Worm (Caenorhabditis elegans) whole organism, young adult: Measurements from ENCODE around the gene C05D9.3.

Source experiments
- F37B4.10 ChIP-seq: fragments of 200-800 bp; sonication (Bioruptor generic); IDR thresholded peaks from 2 replicates; pipeline ENCODE4 v1.3.6; 2022; ENCODE audit warnings: missing genetic modification characterization, missing compliant biosample characterization
- K11D2.4 ChIP-seq: fragments of 200-800 bp; sonication (Bioruptor generic); IDR thresholded peaks from 2 replicates; pipeline ENCODE4 v1.3.6; 2022; ENCODE audit warnings: missing genetic modification reagents, missing genetic modification characterization, missing compliant biosample characterization
- Y53G8AR.9 ChIP-seq: fragments of 200-800 bp; sonication (Bioruptor generic); conservative IDR thresholded peaks from 2 replicates; pipeline ENCODE4 v1.3.6; 2022; ENCODE audit warnings: missing genetic modification reagents, missing genetic modification characterization, missing compliant biosample characterization
- Y56A3A.18 ChIP-seq: fragments of 200-800 bp; sonication (Bioruptor generic); IDR thresholded peaks from 2 replicates; pipeline ENCODE4 v1.3.6; 2022; ENCODE audit warnings: missing genetic modification reagents, missing genetic modification characterization, missing compliant biosample characterization
- ama-1 ChIP-seq, 3 experiments: fragments of 150-350 bp in 1 of 3; sonication (generic microtip) in 2 of 3; optimal IDR thresholded peaks; 2 replicates each; lab custom pipeline; 2014 to 2018; ENCODE audit warnings: missing biosample characterization in 2 of 3, missing genetic modification characterization in 2 of 3, missing genetic modification reagents in 2 of 3
- lsl-1 ChIP-seq: fragments of 200-800 bp; sonication (Bioruptor generic); optimal IDR thresholded peaks from 2 replicates; lab custom pipeline; 2018; ENCODE audit warnings: mild to moderate bottlenecking, missing genetic modification characterization, moderate library complexity, missing compliant biosample characterization
- mel-28 ChIP-seq: sonication (generic microtip); optimal IDR thresholded peaks from 2 replicates; lab custom pipeline; 2016; ENCODE audit warnings: borderline replicate concordance, mild to moderate bottlenecking, missing genetic modification characterization, missing compliant biosample characterization
- nfyb-1 ChIP-seq: fragments of 200-800 bp; sonication (Bioruptor generic); IDR thresholded peaks from 2 replicates; pipeline ENCODE4 v1.3.6; 2022; ENCODE audit warnings: missing genetic modification reagents, missing genetic modification characterization, missing compliant biosample characterization

DNA sequence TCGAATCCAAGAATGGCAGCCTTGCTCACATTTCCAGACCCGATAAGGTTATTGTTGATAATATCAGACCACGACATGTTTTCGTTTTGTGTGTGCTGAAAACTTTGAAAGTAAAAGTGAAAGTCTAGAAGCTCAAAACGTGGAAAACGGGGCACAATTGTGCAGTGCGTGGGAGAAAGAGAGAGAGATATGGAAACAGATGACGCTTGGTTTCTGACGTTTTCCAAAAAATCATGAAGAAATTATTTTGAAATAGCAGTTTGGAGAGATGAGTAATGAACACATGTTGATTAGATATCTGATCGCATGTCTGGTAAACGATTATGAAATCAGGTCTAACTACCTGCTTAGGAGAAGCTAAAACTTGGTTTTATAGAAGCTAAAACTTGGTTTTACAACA lies 31.2 kb upstream of the C05D9.3 start, which contains the start of gene pfn-3:
- TF ChIP-seq Y53G8AR.9 (no peak), lsl-1 (GFP tag; lab: Kevin White, UChicago) (no peak), K11D2.4 (GFP tag; lab: Robert Waterston, UW) (no peak), nfyb-1 (GFP tag; lab: Robert Waterston, UW) (no peak), F37B4.10 (no peak), mel-28 (tag; lab: Kevin White, UChicago) (no peak), ama-1 (optimal IDR thresholded peaks at IDR 0.05; lab: Kevin White, UChicago) (no peak), ama-1 (GFP tag; optimal IDR thresholded peaks at IDR 0.05; lab: Kevin White, UChicago) (no peak), Y56A3A.18 (no peak)
